Worm (Caenorhabditis elegans) whole organism, midembryonic: ENCODE data around the gene fnip-2.

ENCODE experiments used
- T22C8.4 ChIP-seq: fragments of 200-800 bp; sonication (Bioruptor generic); IDR thresholded peaks from 2 replicates; pipeline ENCODE4 v1.3.6; 2022; ENCODE audit warnings: missing genetic modification characterization, missing compliant biosample characterization
- cog-1 ChIP-seq: sonication (generic microtip); optimal IDR thresholded peaks from 2 replicates; lab custom pipeline; 2016; ENCODE audit warnings: missing genetic modification characterization, missing compliant biosample characterization
- flt-1 ChIP-seq: fragments of 200-800 bp; sonication (Bioruptor generic); IDR thresholded peaks from 2 replicates; pipeline ENCODE4 v1.3.6; 2022; ENCODE audit warnings: missing genetic modification characterization, missing compliant biosample characterization
- klf-2 ChIP-seq: fragments of 200-800 bp; sonication (Bioruptor generic); conservative IDR thresholded peaks from 2 replicates; pipeline ENCODE4 v1.3.6; 2022; ENCODE audit warnings: missing genetic modification reagents, missing genetic modification characterization, missing compliant biosample characterization
- ref-1 ChIP-seq: fragments of 200-800 bp; sonication (Bioruptor generic); conservative IDR thresholded peaks from 2 replicates; pipeline ENCODE4 v1.3.6; 2022; ENCODE audit warnings: missing genetic modification reagents, missing genetic modification characterization, missing compliant biosample characterization

DNA sequence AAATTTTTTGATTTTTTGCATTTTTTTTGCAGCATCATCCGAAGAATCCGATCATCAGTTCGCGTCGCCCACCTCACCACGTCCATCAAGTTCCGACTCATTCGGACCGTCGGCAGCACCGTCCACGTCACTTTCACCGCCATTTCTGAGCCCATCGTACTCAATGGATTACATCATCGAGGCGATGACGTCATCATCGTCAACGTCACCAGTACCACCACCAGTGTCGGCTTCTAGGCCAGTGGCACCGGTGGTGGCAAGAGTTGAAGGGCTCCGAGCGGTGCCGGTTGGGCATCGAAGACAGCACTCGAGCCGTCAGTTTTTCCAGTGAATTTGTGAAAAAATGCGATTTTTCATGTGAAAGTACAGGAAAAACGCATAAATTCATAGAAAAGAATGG is 1.1 kb downstream of the fnip-2 start:
- TF ChIP-seq klf-2 = no peak
- no peak for TF ChIP-seq T22C8.4 (GFP tag; lab: Robert Waterston, UW)
- TF ChIP-seq cog-1 (tag; lab: Kevin White, UChicago) = no peak
- TF ChIP-seq ref-1 (GFP tag; lab: Robert Waterston, UW) = no peak
- TF ChIP-seq flt-1 = no peak
